Fruit fly (Drosophila melanogaster) whole organism, embryonic: ENCODE measurements around the gene grass.

Experiments
- Ada2b ChIP-seq: fragments of 200-800 bp; sonication (Bioruptor generic); IDR thresholded peaks from 2 replicates; pipeline ENCODE4 v1.3.6; 2022; ENCODE audit warnings: missing biosample characterization, missing genetic modification characterization
- CG12769 ChIP-seq: fragments of 200-800 bp; sonication (Bioruptor generic); optimal IDR thresholded peaks from 2 replicates; lab custom pipeline; 2019; ENCODE audit warnings: missing biosample characterization, mild to moderate bottlenecking, missing genetic modification characterization, moderate library complexity
- CG12942 ChIP-seq: fragments of 200-800 bp; sonication (Bioruptor generic); optimal IDR thresholded peaks from 3 replicates; lab custom pipeline; 2016; ENCODE audit warnings: missing biosample characterization, missing genetic modification characterization
- CG13424 ChIP-seq: fragments of 200-800 bp; sonication (Bioruptor generic); optimal IDR thresholded peaks from 2 replicates; lab custom pipeline; 2019; ENCODE audit warnings: missing biosample characterization, mild to moderate bottlenecking, missing genetic modification characterization, moderate library complexity
- CG14014 ChIP-seq: fragments of 200-800 bp; sonication (Bioruptor generic); IDR thresholded peaks from 2 replicates; pipeline ENCODE4 v1.3.6; 2022; ENCODE audit warnings: missing biosample characterization, missing genetic modification characterization
- CG1529 ChIP-seq: fragments of 200-800 bp; sonication (Bioruptor generic); optimal IDR thresholded peaks from 3 replicates; lab custom pipeline; 2018; ENCODE audit warnings: missing biosample characterization, missing genetic modification characterization
- CG15696 ChIP-seq: fragments of 200-800 bp; sonication (Bioruptor generic); optimal IDR thresholded peaks from 2 replicates; lab custom pipeline; 2019; ENCODE audit warnings: missing biosample characterization, mild to moderate bottlenecking, missing genetic modification characterization, moderate library complexity
- CG30020 ChIP-seq: fragments of 200-800 bp; optimal IDR thresholded peaks from 2 replicates; lab custom pipeline; 2019; ENCODE audit warnings: missing biosample characterization, mild to moderate bottlenecking, missing genetic modification characterization, moderate library complexity
- CG30403 ChIP-seq: fragments of 200-800 bp; sonication (Bioruptor generic); optimal IDR thresholded peaks from 3 replicates; lab custom pipeline; 2016; ENCODE audit warnings: missing biosample characterization, missing genetic modification characterization
- CG3847 ChIP-seq: fragments of 200-800 bp; sonication (Bioruptor generic); IDR thresholded peaks from 2 replicates; pipeline ENCODE4 v1.3.6; 2022; ENCODE audit warnings: missing biosample characterization, missing genetic modification characterization
- CG4617 ChIP-seq: fragments of 200-800 bp; sonication (Bioruptor generic); optimal IDR thresholded peaks from 3 replicates; lab custom pipeline; 2016; ENCODE audit warnings: missing biosample characterization, missing genetic modification characterization, borderline replicate concordance
- CG4854 ChIP-seq: fragments of 200-800 bp; sonication (Bioruptor generic); optimal IDR thresholded peaks from 2 replicates; lab custom pipeline; 2016; ENCODE audit warnings: missing biosample characterization, missing genetic modification characterization, inconsistent platforms
- CG6254 ChIP-seq: fragments of 200-800 bp; sonication (Bioruptor generic); optimal IDR thresholded peaks from 3 replicates; lab custom pipeline; 2017; ENCODE audit warnings: mild to moderate bottlenecking, missing biosample characterization, missing genetic modification reagents, missing genetic modification characterization
- CG6689 ChIP-seq: fragments of 200-800 bp; sonication (Bioruptor generic); IDR thresholded peaks from 2 replicates; pipeline ENCODE4 v1.3.6; 2022; ENCODE audit warnings: missing biosample characterization, missing genetic modification characterization
- CG6813 ChIP-seq: fragments of 200-800 bp; sonication (Bioruptor generic); optimal IDR thresholded peaks from 2 replicates; lab custom pipeline; 2017; ENCODE audit warnings: missing biosample characterization, missing genetic modification characterization, mild to moderate bottlenecking, moderate library complexity, missing genetic modification reagents
- CG7839 ChIP-seq: fragments of 200-800 bp; sonication (Bioruptor generic); optimal IDR thresholded peaks from 3 replicates; lab custom pipeline; 2018; ENCODE audit warnings: missing biosample characterization, mild to moderate bottlenecking, missing genetic modification characterization, moderate library complexity
- CG8290 ChIP-seq, 3 experiments: fragments of 200-800 bp; sonication (Bioruptor generic); optimal IDR thresholded peaks; 2 replicates each; lab custom pipeline; 2016 to 2019; ENCODE audit warnings: missing biosample characterization in 3 of 3, missing genetic modification characterization in 3 of 3, mild to moderate bottlenecking in 2 of 3, moderate library complexity in 1 of 3
- D19A ChIP-seq: fragments of 200-800 bp; optimal IDR thresholded peaks from 3 replicates; lab custom pipeline; 2019; ENCODE audit warnings: missing biosample characterization, mild to moderate bottlenecking, missing genetic modification characterization, moderate library complexity
- Doc3 ChIP-seq: fragments of 200-800 bp; sonication (Bioruptor generic); IDR thresholded peaks from 3 replicates; pipeline ENCODE4 v1.3.6; 2022; ENCODE audit warnings: missing biosample characterization, missing genetic modification characterization; ENCODE audit not compliant: partially characterized antibody
- Drgx ChIP-seq: fragments of 200-800 bp; sonication (Bioruptor generic); IDR thresholded peaks from 2 replicates; pipeline ENCODE4 v1.3.6; 2022; ENCODE audit warnings: missing biosample characterization, missing genetic modification characterization
- Fer3 ChIP-seq: fragments of 200-800 bp; sonication (Bioruptor generic); optimal IDR thresholded peaks from 2 replicates; lab custom pipeline; 2018; ENCODE audit warnings: missing biosample characterization, mild to moderate bottlenecking, missing genetic modification characterization, moderate library complexity
- HHEX ChIP-seq: fragments of 200-800 bp; sonication (Bioruptor generic); optimal IDR thresholded peaks from 3 replicates; lab custom pipeline; 2017; ENCODE audit warnings: missing biosample characterization, mild to moderate bottlenecking, missing genetic modification characterization, missing genetic modification reagents
- Hmx ChIP-seq: fragments of 200-800 bp; sonication (Bioruptor generic); optimal IDR thresholded peaks from 2 replicates; lab custom pipeline; 2016; ENCODE audit warnings: missing biosample characterization, missing genetic modification characterization
- Hr39 ChIP-seq: fragments of >200 bp; optimal IDR thresholded peaks from 2 replicates; lab custom pipeline; 2017
- NC2α ChIP-seq: fragments of 200-800 bp; sonication (Bioruptor generic); optimal IDR thresholded peaks from 2 replicates; lab custom pipeline; 2016; ENCODE audit warnings: missing biosample characterization, missing genetic modification characterization
- Nf-YB ChIP-seq: fragments of 200-800 bp; sonication (Bioruptor generic); optimal IDR thresholded peaks from 3 replicates; lab custom pipeline; 2019; ENCODE audit warnings: missing biosample characterization, mild to moderate bottlenecking, missing genetic modification characterization, moderate library complexity
- Sox102F ChIP-seq: fragments of 200-800 bp; sonication (Bioruptor generic); optimal IDR thresholded peaks from 2 replicates; lab custom pipeline; 2018; ENCODE audit warnings: missing biosample characterization, mild to moderate bottlenecking, missing genetic modification characterization, moderate library complexity
- Spps ChIP-seq: fragments of 200-800 bp; sonication (Bioruptor generic); optimal IDR thresholded peaks from 2 replicates; lab custom pipeline; 2018; ENCODE audit warnings: missing biosample characterization, mild to moderate bottlenecking, missing genetic modification characterization
- Sry-δ ChIP-seq: fragments of 200-800 bp; sonication (Bioruptor generic); optimal IDR thresholded peaks from 2 replicates; lab custom pipeline; 2016; ENCODE audit warnings: missing biosample characterization, missing genetic modification characterization
- Ssrp ChIP-seq: fragments of 200-800 bp; sonication (Bioruptor generic); optimal IDR thresholded peaks from 2 replicates; lab custom pipeline; 2018; ENCODE audit warnings: missing biosample characterization, mild to moderate bottlenecking, missing genetic modification characterization, moderate library complexity
- ash1 ChIP-seq: fragments of 200-800 bp; sonication (Bioruptor generic); optimal IDR thresholded peaks from 2 replicates; lab custom pipeline; 2018; ENCODE audit warnings: missing biosample characterization, mild to moderate bottlenecking, missing genetic modification characterization
- chinmo ChIP-seq: fragments of 200-800 bp; sonication (Bioruptor generic); IDR thresholded peaks from 4 replicates; pipeline ENCODE4 v1.3.6; 2022; ENCODE audit warnings: missing biosample characterization, missing genetic modification characterization; ENCODE audit not compliant: partially characterized antibody
- danr ChIP-seq: fragments of 200-800 bp; sonication (Bioruptor generic); IDR thresholded peaks from 2 replicates; pipeline ENCODE4 v1.3.6; 2022; ENCODE audit warnings: missing biosample characterization, missing genetic modification characterization
- fd3F ChIP-seq: fragments of 200-800 bp; sonication (Bioruptor generic); optimal IDR thresholded peaks from 2 replicates; lab custom pipeline; 2018; ENCODE audit warnings: missing biosample characterization, mild to moderate bottlenecking, missing genetic modification characterization, moderate library complexity
- klu ChIP-seq: fragments of 200-800 bp; sonication (Bioruptor generic); IDR thresholded peaks from 2 replicates; pipeline ENCODE4 v1.3.6; 2022; ENCODE audit warnings: missing biosample characterization, missing genetic modification characterization
- maf-S ChIP-seq: fragments of 200-800 bp; sonication (Bioruptor generic); optimal IDR thresholded peaks from 2 replicates; lab custom pipeline; 2016; ENCODE audit warnings: missing biosample characterization, missing genetic modification characterization
- mld ChIP-seq: fragments of 200-800 bp; sonication (Bioruptor generic); IDR thresholded peaks from 3 replicates; pipeline ENCODE4 v1.3.6; 2022; ENCODE audit warnings: missing biosample characterization, missing genetic modification characterization; ENCODE audit not compliant: partially characterized antibody
- onecut ChIP-seq: fragments of 200-800 bp; sonication (Bioruptor generic); IDR thresholded peaks from 2 replicates; pipeline ENCODE4 v1.3.6; 2022; ENCODE audit warnings: missing biosample characterization, missing genetic modification characterization
- org-1 ChIP-seq: fragments of 200-800 bp; sonication (Bioruptor generic); optimal IDR thresholded peaks from 2 replicates; lab custom pipeline; 2017; ENCODE audit warnings: missing biosample characterization, missing genetic modification characterization
- pfk ChIP-seq: fragments of 200-800 bp; sonication (Bioruptor generic); optimal IDR thresholded peaks from 2 replicates; lab custom pipeline; 2018; ENCODE audit warnings: missing biosample characterization, mild to moderate bottlenecking, missing genetic modification characterization, moderate library complexity
- prd ChIP-seq, 3 experiments: fragments of >200 bp in 2 of 3; fragments of 200-800 bp in 1 of 3; sonication (Bioruptor generic) in 1 of 3; optimal IDR thresholded peaks in 2 of 3; IDR thresholded peaks in 1 of 3; 2 replicates in 2 of 3; 3 replicates in 1 of 3; pipeline versions ENCODE4 v1.3.6 to Lab custom; 2017 to 2022; ENCODE audit warnings: missing biosample characterization in 1 of 3, missing genetic modification characterization in 1 of 3
- pum ChIP-seq: fragments of 200-800 bp; sonication (Bioruptor generic); optimal IDR thresholded peaks from 2 replicates; lab custom pipeline; 2016; ENCODE audit warnings: missing biosample characterization, missing genetic modification characterization
- schlank ChIP-seq: fragments of 200-800 bp; sonication (Bioruptor generic); optimal IDR thresholded peaks from 2 replicates; lab custom pipeline; 2018; ENCODE audit warnings: missing biosample characterization, mild to moderate bottlenecking, missing genetic modification characterization
- sisA ChIP-seq: fragments of 200-800 bp; sonication (Bioruptor generic); IDR thresholded peaks from 2 replicates; pipeline ENCODE4 v1.3.6; 2022; ENCODE audit warnings: missing biosample characterization, missing genetic modification characterization
- sob ChIP-seq: fragments of 200-800 bp; sonication (Bioruptor generic); IDR thresholded peaks from 2 replicates; pipeline ENCODE4 v1.3.6; 2022; ENCODE audit warnings: missing biosample characterization, missing genetic modification characterization
- sr ChIP-seq: fragments of 200-800 bp; sonication (Bioruptor generic); IDR thresholded peaks from 3 replicates; pipeline ENCODE4 v1.3.6; 2022; ENCODE audit warnings: missing biosample characterization, missing genetic modification characterization
- stc ChIP-seq: fragments of 200-800 bp; sonication (Bioruptor generic); IDR thresholded peaks from 2 replicates; pipeline ENCODE4 v1.3.6; 2022; ENCODE audit warnings: missing biosample characterization, missing genetic modification characterization

The grass gene

DNA sequence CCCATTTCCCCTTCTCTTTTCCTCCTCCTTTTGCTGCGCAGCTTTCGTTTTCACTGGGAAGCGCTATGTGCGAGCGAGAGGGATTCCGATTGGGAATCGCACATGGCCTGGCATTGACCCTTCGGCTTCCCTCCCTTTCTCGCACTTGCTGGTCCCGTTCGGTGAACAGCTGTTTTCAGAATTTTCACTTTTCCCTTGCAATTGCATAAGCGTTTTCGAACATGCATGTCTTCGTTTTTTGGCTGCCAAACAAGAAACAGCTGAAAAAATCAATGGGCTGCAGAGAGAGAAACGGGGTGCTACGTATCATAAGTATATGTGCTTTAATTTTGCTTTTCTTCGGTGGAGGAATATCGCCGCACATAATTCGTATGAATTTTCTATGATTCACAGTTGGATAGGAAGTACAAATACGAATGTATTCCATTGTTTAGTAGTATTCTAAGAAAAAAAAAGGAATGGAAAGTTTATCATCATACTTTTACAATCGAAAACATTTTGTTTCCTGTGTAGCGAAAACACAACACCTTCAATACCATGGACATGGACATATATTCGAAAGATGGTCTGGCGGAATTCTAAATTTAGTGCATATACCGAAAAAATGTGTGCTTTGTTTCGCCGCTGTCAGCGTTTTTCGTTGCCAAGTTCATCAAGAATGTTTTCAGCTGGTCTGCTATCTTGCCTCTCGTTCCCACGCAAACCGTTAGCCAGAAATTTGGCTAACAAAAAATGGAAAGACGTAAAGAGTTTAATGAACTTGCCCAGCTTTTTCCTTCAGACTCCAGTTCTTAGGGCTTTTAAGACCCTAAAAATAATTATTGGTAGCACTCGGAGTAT lies 5.4 kb upstream of the grass start (continued):
- peak; percentile 24 for TF ChIP-seq CG30403 (GFP tag; lab: Kevin White, UChicago)
- TF ChIP-seq fd3F (GFP tag; lab: Kevin White, UChicago) = peak; percentile 43
- TF ChIP-seq stc (GFP tag; lab: Robert Waterston, UW) = 0 out of 2 replicates have a peak, but pooled peaks have one; percentile 28
- TF ChIP-seq CG12769 (tag; lab: Kevin White, UChicago) = no peak
- no peak for TF ChIP-seq maf-S (GFP tag; lab: Kevin White, UChicago)
- TF ChIP-seq Hr39 (lab: Kevin White, UChicago) = no peak
- TF ChIP-seq CG15696 (tag; lab: Kevin White, UChicago) = peak; percentile 3
- TF ChIP-seq Hmx (GFP tag; lab: Kevin White, UChicago) = no peak
- peak; percentile 15 for TF ChIP-seq Nf-YB
- TF ChIP-seq Spps (tag; lab: Kevin White, UChicago) = no peak
- TF ChIP-seq CG13424 = peak; percentile 62
- no peak for TF ChIP-seq NC2α (GFP tag; lab: Kevin White, UChicago)
- TF ChIP-seq prd (optimal IDR thresholded peaks at IDR 0.05; lab: Kevin White, UChicago) = no peak
- TF ChIP-seq prd (GFP tag; IDR thresholded peaks at IDR 0.05; lab: Robert Waterston, UW) = peak; percentile 26; the same call in 1 of the 3 replicates
- 0 out of 2 replicates have a peak, but pooled peaks have one; percentile 13 for TF ChIP-seq danr
- 0 out of 2 replicates have a peak, but pooled peaks have one; percentile 39 for TF ChIP-seq CG14014 (GFP tag; lab: Robert Waterston, UW)
- no peak for TF ChIP-seq CG4617
- TF ChIP-seq onecut (GFP tag; lab: Robert Waterston, UW) = peak; percentile 90
- peak; percentile 49 for TF ChIP-seq schlank (tag; lab: Kevin White, UChicago)
- TF ChIP-seq CG6689 (GFP tag; lab: Robert Waterston, UW) = 0 out of 2 replicates have a peak, but pooled peaks have one; percentile 19
- TF ChIP-seq HHEX (GFP tag; lab: Kevin White, UChicago) = peak; percentile 63
- TF ChIP-seq Ssrp (tag; lab: Kevin White, UChicago) = peak; percentile 28
- TF ChIP-seq ash1 (GFP tag; lab: Kevin White, UChicago) = no peak
- peak; percentile 21; the same call in 1 of the 2 replicates for TF ChIP-seq Drgx (GFP tag; lab: Robert Waterston, UW)
- TF ChIP-seq CG30020 (tag; lab: Kevin White, UChicago) = no peak
- TF ChIP-seq CG1529 (GFP tag; lab: Kevin White, UChicago) = no peak
- TF ChIP-seq Sry-δ = no peak
- TF ChIP-seq Sox102F = peak; percentile 65
- peak; percentile 56 for TF ChIP-seq Fer3
- peak; percentile 51; the same call in 1 of the 2 replicates for TF ChIP-seq sob (GFP tag; lab: Robert Waterston, UW)
- no peak for TF ChIP-seq klu
- no peak for TF ChIP-seq chinmo (GFP tag; lab: Robert Waterston, UW)
- peak; percentile 34 for TF ChIP-seq org-1 (GFP tag; lab: Kevin White, UChicago)
- TF ChIP-seq CG3847 (GFP tag; lab: Robert Waterston, UW) = peak; percentile 29; the same call in 1 of the 2 replicates
- no peak for TF ChIP-seq mld (GFP tag; lab: Robert Waterston, UW)
- TF ChIP-seq Ada2b (GFP tag; lab: Robert Waterston, UW) = peak; percentile 16; the same call in 1 of the 2 replicates
- TF ChIP-seq CG4854 (GFP tag; lab: Kevin White, UChicago) = peak; percentile 22
- no peak for TF ChIP-seq CG8290 (GFP tag; optimal IDR thresholded peaks at IDR 0.05; lab: Kevin White, UChicago)
- peak in 1 of 2 experiments; percentile 61 for TF ChIP-seq CG8290 (tag; optimal IDR thresholded peaks at IDR 0.05; lab: Kevin White, UChicago)
- no peak for TF ChIP-seq CG6813 (GFP tag; lab: Kevin White, UChicago)
- TF ChIP-seq CG12942 (GFP tag; lab: Kevin White, UChicago) = peak; percentile 10
- 0 out of 2 replicates have a peak, but pooled peaks have one; percentile 43 for TF ChIP-seq sisA (GFP tag; lab: Robert Waterston, UW)
- TF ChIP-seq sr = no peak
- TF ChIP-seq pfk (GFP tag; lab: Kevin White, UChicago) = no peak
- peak; percentile 21 for TF ChIP-seq D19A (tag; lab: Kevin White, UChicago)
- TF ChIP-seq CG7839 = peak; percentile 57
- no peak for TF ChIP-seq Doc3
- TF ChIP-seq CG6254 (GFP tag; lab: Kevin White, UChicago) = peak; percentile 15
- TF ChIP-seq pum (GFP tag; lab: Kevin White, UChicago) = peak; percentile 11
